Worm (Caenorhabditis elegans): ENCODE results near the gene osta-2.

- TF ChIP-seq elt-3 (tag; optimal IDR thresholded peaks at IDR 0.05) (no peak), mls-2 (tag; optimal IDR thresholded peaks at IDR 0.05) (no peak), unc-120 (tag; optimal IDR thresholded peaks at IDR 0.05; ENCODE audit: poor library complexity, severe bottlenecking) (no peak), pha-4 (tag; optimal IDR thresholded peaks at IDR 0.05) (no peak), snpc-4 (tag; optimal IDR thresholded peaks at IDR 0.05) (no peak), mab-5 (tag; optimal IDR thresholded peaks at IDR 0.05) (no peak), nhr-76 (tag; optimal IDR thresholded peaks at IDR 0.05) (no peak), ceh-43 (GFP tag; optimal IDR thresholded peaks at IDR 0.05) (no peak), cnd-1 (tag; optimal IDR thresholded peaks at IDR 0.05) (no peak), nhr-12 (tag; optimal IDR thresholded peaks at IDR 0.05) (no peak), unc-62 (GFP tag; optimal IDR thresholded peaks at IDR 0.05) (no peak), ceh-83 (GFP tag; optimal IDR thresholded peaks at IDR 0.05) (no peak), mep-1 (tag; optimal IDR thresholded peaks at IDR 0.05) (no peak)
These were observed 43.9 kb downstream of the osta-2 start for ce11 chrII:5751353-5751752.
